Fruit fly (Drosophila melanogaster) whole organism, embryonic: ENCODE results near the gene Grip75.

Experiments used
- Abd-B ChIP-seq: fragments of 200-800 bp; sonication (Bioruptor generic); optimal IDR thresholded peaks from 2 replicates; lab custom pipeline; 2018; ENCODE audit warnings: missing biosample characterization, mild to moderate bottlenecking, missing genetic modification characterization, moderate library complexity
- Ada2b ChIP-seq: fragments of 200-800 bp; sonication (Bioruptor generic); IDR thresholded peaks from 2 replicates; pipeline ENCODE4 v1.3.6; 2022; ENCODE audit warnings: missing biosample characterization, missing genetic modification characterization
- CG11560 ChIP-seq: fragments of 200-800 bp; sonication (Bioruptor generic); IDR thresholded peaks from 3 replicates; pipeline ENCODE4 v1.3.6; 2022; ENCODE audit warnings: missing biosample characterization, missing genetic modification characterization
- CG11695 ChIP-seq: fragments of 200-800 bp; sonication (Bioruptor generic); IDR thresholded peaks from 3 replicates; pipeline ENCODE4 v1.3.6; 2022; ENCODE audit warnings: missing biosample characterization, missing genetic modification characterization
- CG12071 ChIP-seq: fragments of 200-800 bp; sonication (Bioruptor generic); optimal IDR thresholded peaks from 3 replicates; lab custom pipeline; 2018; ENCODE audit warnings: missing biosample characterization, mild to moderate bottlenecking, missing genetic modification characterization
- CG1233 ChIP-seq: fragments of 200-800 bp; sonication (Bioruptor generic); optimal IDR thresholded peaks from 4 replicates; lab custom pipeline; 2018; ENCODE audit warnings: missing biosample characterization, mild to moderate bottlenecking, missing genetic modification characterization
- CG14860 ChIP-seq: fragments of 200-800 bp; sonication (Bioruptor generic); IDR thresholded peaks from 3 replicates; pipeline ENCODE4 v1.3.6; 2022; ENCODE audit warnings: missing biosample characterization, missing genetic modification characterization; ENCODE audit not compliant: partially characterized antibody
- CG1603 ChIP-seq: fragments of 200-800 bp; sonication (Bioruptor generic); optimal IDR thresholded peaks from 2 replicates; lab custom pipeline; 2019; ENCODE audit warnings: missing biosample characterization, mild to moderate bottlenecking, missing genetic modification characterization, moderate library complexity
- CG17829 ChIP-seq: fragments of 200-800 bp; optimal IDR thresholded peaks from 2 replicates; lab custom pipeline; 2019; ENCODE audit warnings: missing biosample characterization, mild to moderate bottlenecking, missing genetic modification characterization, moderate library complexity
- CG18764 ChIP-seq: fragments of 200-800 bp; sonication (Bioruptor generic); optimal IDR thresholded peaks from 3 replicates; lab custom pipeline; 2016; ENCODE audit warnings: missing biosample characterization, missing genetic modification characterization
- CG2120 ChIP-seq: fragments of 200-800 bp; sonication (Bioruptor generic); optimal IDR thresholded peaks from 3 replicates; lab custom pipeline; 2016; ENCODE audit warnings: missing biosample characterization, missing genetic modification characterization
- CG2199 ChIP-seq: fragments of 200-800 bp; sonication (Bioruptor generic); IDR thresholded peaks from 3 replicates; pipeline ENCODE4 v1.3.6; 2022; ENCODE audit warnings: missing biosample characterization, missing genetic modification characterization
- CG2712 ChIP-seq: fragments of 200-800 bp; optimal IDR thresholded peaks from 3 replicates; lab custom pipeline; 2019; ENCODE audit warnings: missing biosample characterization, mild to moderate bottlenecking, missing genetic modification characterization, moderate library complexity
- CG2875 ChIP-seq: fragments of 200-800 bp; sonication (Bioruptor generic); optimal IDR thresholded peaks from 2 replicates; lab custom pipeline; 2017; ENCODE audit warnings: missing biosample characterization, mild to moderate bottlenecking, missing genetic modification characterization, missing genetic modification reagents
- CG3163 ChIP-seq: fragments of 200-800 bp; sonication (Bioruptor generic); optimal IDR thresholded peaks from 3 replicates; lab custom pipeline; 2016; ENCODE audit warnings: missing biosample characterization, missing genetic modification characterization
- CG32532 ChIP-seq: fragments of 200-800 bp; sonication (Bioruptor generic); IDR thresholded peaks from 2 replicates; pipeline ENCODE4 v1.3.6; 2022; ENCODE audit warnings: missing biosample characterization, missing genetic modification characterization
- CG4282 ChIP-seq: fragments of 200-800 bp; sonication (Bioruptor generic); optimal IDR thresholded peaks from 2 replicates; lab custom pipeline; 2016; ENCODE audit warnings: missing biosample characterization, missing genetic modification characterization
- CG6272 ChIP-seq: fragments of 200-800 bp; sonication (Bioruptor generic); IDR thresholded peaks from 2 replicates; pipeline ENCODE4 v1.3.6; 2022; ENCODE audit warnings: missing biosample characterization, missing genetic modification characterization
- CG8765 ChIP-seq: fragments of 200-800 bp; sonication (Bioruptor generic); IDR thresholded peaks from 2 replicates; pipeline ENCODE4 v1.3.6; 2022; ENCODE audit warnings: missing biosample characterization, missing genetic modification characterization
- CG8924 ChIP-seq: fragments of 200-800 bp; optimal IDR thresholded peaks from 3 replicates; lab custom pipeline; 2019; ENCODE audit warnings: missing biosample characterization, mild to moderate bottlenecking, missing genetic modification characterization, moderate library complexity
- Dip3 ChIP-seq: fragments of 200-800 bp; sonication (Bioruptor generic); optimal IDR thresholded peaks from 3 replicates; lab custom pipeline; 2016; ENCODE audit warnings: missing biosample characterization, missing genetic modification characterization
- Ets97D ChIP-seq: fragments of 200-800 bp; sonication (Bioruptor generic); optimal IDR thresholded peaks from 3 replicates; lab custom pipeline; 2016; ENCODE audit warnings: missing biosample characterization, missing genetic modification characterization
- Fer1 ChIP-seq: fragments of 200-800 bp; sonication (Bioruptor generic); optimal IDR thresholded peaks from 2 replicates; lab custom pipeline; 2017; ENCODE audit warnings: missing biosample characterization, mild to moderate bottlenecking, missing genetic modification characterization
- HLH3B ChIP-seq: fragments of 200-800 bp; sonication (Bioruptor generic); IDR thresholded peaks from 2 replicates; pipeline ENCODE4 v1.3.6; 2022; ENCODE audit warnings: missing biosample characterization, missing genetic modification characterization
- Hr78 ChIP-seq, 2 experiments: fragments of 200-800 bp in 1 of 2; fragments of >200 bp in 1 of 2; sonication (Bioruptor generic) in 1 of 2; optimal IDR thresholded peaks; 2 replicates each; lab custom pipeline; 2017 to 2019; ENCODE audit warnings: missing biosample characterization in 2 of 2, missing genetic modification characterization in 2 of 2, mild to moderate bottlenecking in 1 of 2, moderate library complexity in 1 of 2
- Jarid2 ChIP-seq: fragments of 200-800 bp; sonication (Bioruptor generic); optimal IDR thresholded peaks from 3 replicates; lab custom pipeline; 2017; ENCODE audit warnings: mild to moderate bottlenecking, missing biosample characterization, missing genetic modification reagents, missing genetic modification characterization
- NfI ChIP-seq: fragments of 200-800 bp; sonication (Bioruptor generic); optimal IDR thresholded peaks from 3 replicates; lab custom pipeline; 2018; ENCODE audit warnings: missing biosample characterization, mild to moderate bottlenecking, missing genetic modification characterization, moderate library complexity
- Poxn ChIP-seq: fragments of 200-800 bp; sonication (Bioruptor generic); IDR thresholded peaks from 2 replicates; pipeline ENCODE4 v1.3.6; 2022; ENCODE audit warnings: missing biosample characterization, missing genetic modification characterization
- Stat92E ChIP-seq, 3 experiments: fragments of >200 bp in 2 of 3; fragments of 200-800 bp in 1 of 3; sonication (Bioruptor generic) in 1 of 3; optimal IDR thresholded peaks; 2 replicates each; lab custom pipeline; 2017 to 2019; ENCODE audit warnings: missing biosample characterization in 3 of 3, missing genetic modification characterization in 3 of 3, mild to moderate bottlenecking in 1 of 3, moderate library complexity in 1 of 3
- br ChIP-seq: fragments of >200 bp; optimal IDR thresholded peaks from 2 replicates; lab custom pipeline; 2017
- cad ChIP-seq: fragments of >200 bp; optimal IDR thresholded peaks from 2 replicates; lab custom pipeline; 2017; ENCODE audit warnings: missing biosample characterization, missing genetic modification characterization
- ci ChIP-seq: fragments of 200-800 bp; sonication (Bioruptor generic); IDR thresholded peaks from 3 replicates; pipeline ENCODE4 v1.3.6; 2022; ENCODE audit warnings: missing biosample characterization, missing genetic modification characterization
- dmrt11E ChIP-seq: fragments of 200-800 bp; sonication (Bioruptor generic); optimal IDR thresholded peaks from 3 replicates; lab custom pipeline; 2018; ENCODE audit warnings: missing biosample characterization, mild to moderate bottlenecking, missing genetic modification characterization, moderate library complexity
- exex ChIP-seq: fragments of 200-800 bp; sonication (Bioruptor generic); optimal IDR thresholded peaks from 4 replicates; lab custom pipeline; 2018; ENCODE audit warnings: missing biosample characterization, mild to moderate bottlenecking, missing genetic modification characterization, moderate library complexity
- grn ChIP-seq: fragments of 200-800 bp; sonication (Bioruptor generic); optimal IDR thresholded peaks from 3 replicates; lab custom pipeline; 2017; ENCODE audit warnings: missing biosample characterization, missing genetic modification characterization
- pfk ChIP-seq: fragments of 200-800 bp; sonication (Bioruptor generic); optimal IDR thresholded peaks from 2 replicates; lab custom pipeline; 2018; ENCODE audit warnings: missing biosample characterization, mild to moderate bottlenecking, missing genetic modification characterization, moderate library complexity
- pzg ChIP-seq: fragments of 200-800 bp; sonication (Bioruptor generic); optimal IDR thresholded peaks from 3 replicates; lab custom pipeline; 2018; ENCODE audit warnings: missing biosample characterization, mild to moderate bottlenecking, missing genetic modification characterization, moderate library complexity
- row ChIP-seq: fragments of 200-800 bp; sonication (Bioruptor generic); IDR thresholded peaks from 3 replicates; pipeline ENCODE4 v1.3.6; 2022; ENCODE audit warnings: missing biosample characterization, missing genetic modification characterization
- sc ChIP-seq, 3 experiments: fragments of >200 bp in 2 of 3; fragments of 200-800 bp in 1 of 3; sonication (Bioruptor generic) in 1 of 3; optimal IDR thresholded peaks; 2 replicates in 2 of 3; 3 replicates in 1 of 3; lab custom pipeline; 2017; ENCODE audit warnings: mild to moderate bottlenecking in 1 of 3, missing biosample characterization in 1 of 3, missing genetic modification characterization in 1 of 3, missing genetic modification reagents in 1 of 3
- sens ChIP-seq: fragments of 200-800 bp; sonication (Bioruptor generic); peaks from one replicate; lab custom pipeline; 2016; ENCODE audit warnings: missing biosample characterization, missing genetic modification characterization
- sug ChIP-seq: fragments of 200-800 bp; optimal IDR thresholded peaks from 2 replicates; lab custom pipeline; 2019; ENCODE audit warnings: missing biosample characterization, mild to moderate bottlenecking, missing genetic modification characterization, moderate library complexity
- vvl ChIP-seq: fragments of 200-800 bp; sonication (Bioruptor generic); IDR thresholded peaks from 2 replicates; pipeline ENCODE4 v1.3.6; 2022; ENCODE audit warnings: missing biosample characterization, missing genetic modification characterization

Grip75 gene

DNA sequence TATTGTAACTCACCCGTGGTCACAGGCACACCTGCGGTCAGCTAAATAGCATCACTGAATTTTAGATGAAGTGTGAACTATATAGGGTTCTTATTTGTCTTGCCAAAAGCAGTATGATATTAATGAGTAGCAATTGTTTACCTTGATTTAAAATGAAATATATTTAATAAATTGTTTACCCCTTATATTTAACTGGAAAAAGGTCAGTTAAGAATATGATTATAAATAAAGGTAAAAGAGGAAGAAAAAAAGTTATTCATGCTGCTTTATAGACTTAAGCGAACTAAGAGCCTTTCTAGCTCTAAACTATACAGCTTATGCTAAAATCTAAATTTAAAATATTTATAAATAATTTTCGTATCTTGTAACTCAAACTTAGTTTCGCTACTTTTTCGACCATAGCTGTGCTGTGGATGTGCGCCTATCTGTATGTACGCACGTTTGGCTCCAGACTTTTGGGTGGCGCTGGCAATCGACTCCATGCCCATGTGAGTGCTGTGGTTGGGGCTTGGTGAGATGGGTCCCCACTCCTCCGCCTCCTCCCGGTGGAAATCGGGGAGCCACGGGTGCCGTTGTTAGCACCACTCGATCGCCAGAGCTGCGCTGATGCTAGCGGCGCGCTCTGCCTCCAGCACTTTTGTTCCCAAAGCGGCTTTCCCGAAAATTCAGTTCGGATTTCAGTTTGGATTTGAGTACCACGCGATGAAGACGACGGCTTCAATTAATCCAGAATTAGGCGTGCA, 40.9 kb upstream of the Grip75 start, which contains the start of gene loh (continued):
- TF ChIP-seq CG2120 (GFP tag; lab: Kevin White, UChicago): peak; percentile 6
- TF ChIP-seq Hr78 (GFP tag; optimal IDR thresholded peaks at IDR 0.05; lab: Kevin White, UChicago): no peak
- TF ChIP-seq, all 482 proteins: peak for 144

DNA sequence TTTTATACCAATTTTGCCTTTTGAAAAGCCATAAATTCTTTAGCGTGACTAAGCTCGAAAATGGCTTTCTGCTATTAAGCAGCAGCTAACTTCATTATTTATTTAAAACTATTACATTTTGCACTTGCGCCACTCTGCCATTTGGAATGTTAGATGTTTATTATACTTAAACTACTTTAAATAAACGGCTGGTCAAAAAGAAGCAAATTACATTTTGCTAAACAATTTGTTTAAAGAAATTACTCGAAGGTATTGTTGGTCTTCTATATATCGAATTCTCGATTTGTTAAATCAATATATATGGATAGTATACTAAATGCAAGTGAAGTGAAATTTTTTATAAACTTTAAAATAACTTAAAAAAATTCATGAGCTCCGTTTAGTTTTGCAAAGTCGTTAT, 30.8 kb upstream of the Grip75 start, which contains the start of gene ppk10:
TSS of gene ppk10 (minus strand) at position 101 of the 400 bp plus-strand sequence.
- TF ChIP-seq sc (optimal IDR thresholded peaks at IDR 0.05; lab: Kevin White, UChicago) (no peak), sc (GFP tag; optimal IDR thresholded peaks at IDR 0.05; lab: Kevin White, UChicago) (no peak), CG1233 (no peak), CG2875 (no peak), CG6272 (GFP tag; lab: Robert Waterston, UW) (no peak), CG18764 (GFP tag; lab: Kevin White, UChicago) (no peak), grn (GFP tag; lab: Kevin White, UChicago) (no peak), CG2712 (no peak), row (no peak), CG4282 (GFP tag; lab: Kevin White, UChicago) (no peak)
- TF ChIP-seq, all 482 proteins: peak for 0

DNA sequence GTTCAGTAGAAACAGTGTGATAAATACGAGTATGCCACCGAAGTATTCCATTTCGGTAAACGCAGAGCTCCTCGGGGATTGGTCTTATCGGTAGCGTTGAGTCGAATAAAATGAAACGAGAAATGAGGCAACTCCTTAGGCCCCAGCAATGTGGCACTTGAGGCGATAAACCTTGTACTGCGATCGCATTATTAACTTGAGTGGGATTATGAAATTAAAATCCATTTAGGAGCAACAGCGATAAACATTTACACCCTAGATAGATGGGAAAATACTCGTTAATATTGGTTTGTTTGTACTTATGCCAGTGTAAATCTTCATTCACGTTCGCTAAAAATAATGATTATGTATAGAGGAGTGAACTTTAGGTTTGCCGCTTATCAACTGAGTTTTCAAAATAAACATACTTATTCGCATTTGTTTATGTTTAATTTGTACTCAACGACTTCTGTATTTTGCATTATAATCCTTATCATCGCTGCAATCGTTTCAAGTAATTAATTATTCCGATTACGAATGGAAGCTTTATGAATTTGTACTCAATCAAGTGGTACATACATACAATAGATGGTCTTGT, 27.1 kb upstream of the Grip75 start:
- TF ChIP-seq CG2199 (GFP tag; lab: Robert Waterston, UW) (0 out of 3 replicates have a peak, but pooled peaks have one; percentile 56), sug (tag; lab: Kevin White, UChicago) (peak; percentile 75), exex (tag; lab: Kevin White, UChicago) (peak; percentile 80), row (no peak)

DNA sequence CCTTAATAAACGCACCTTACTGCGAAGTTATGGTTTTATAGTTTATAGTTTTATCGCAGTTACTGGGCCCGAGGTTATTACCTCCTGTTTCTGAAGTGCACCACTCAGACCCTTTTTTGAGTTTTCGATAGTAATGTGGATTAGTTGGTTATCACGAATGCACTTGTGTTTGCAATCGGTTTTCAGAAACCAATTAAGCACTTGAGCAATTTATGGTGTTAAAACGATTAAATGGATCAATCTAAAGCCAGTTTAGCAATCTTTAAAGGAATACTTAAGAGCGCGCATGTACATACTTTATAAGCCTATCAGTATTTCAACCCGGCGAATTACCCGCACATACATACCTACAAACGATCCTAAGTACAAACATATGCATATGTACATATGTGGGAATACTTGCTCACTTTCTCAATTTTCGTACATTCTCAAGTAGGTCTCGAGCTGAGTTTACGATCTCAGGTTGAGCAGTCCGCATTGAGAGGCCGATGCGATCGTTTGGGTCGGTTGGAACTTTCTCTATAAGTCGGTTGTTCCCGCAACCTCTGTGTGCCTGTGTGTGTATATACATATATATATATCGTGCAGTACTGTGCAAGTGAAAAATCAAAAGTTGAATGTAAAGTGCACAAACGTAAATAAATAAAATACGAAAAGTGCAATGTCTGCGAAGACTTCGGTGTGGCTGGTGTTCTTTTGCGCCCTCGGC, 25.8 kb upstream of the Grip75 start, which contains the start of the genes LManI and LManII:
TSS of gene LManI (minus strand) at position 51 of the 709 bp plus-strand sequence.
TSS of gene LManII (plus strand) at position 468 of the 709 bp plus-strand sequence.
- TF ChIP-seq Dip3 (GFP tag; lab: Kevin White, UChicago): no peak
- TF ChIP-seq vvl (GFP tag; lab: Robert Waterston, UW): no peak
- no peak for TF ChIP-seq pfk (GFP tag; lab: Kevin White, UChicago)
- no peak for TF ChIP-seq pzg (GFP tag; lab: Kevin White, UChicago)
- TF ChIP-seq CG1603 (tag; lab: Kevin White, UChicago): no peak
- no peak for TF ChIP-seq HLH3B (GFP tag; lab: Robert Waterston, UW)
- no peak for TF ChIP-seq Ets97D (GFP tag; lab: Kevin White, UChicago)
- no peak for TF ChIP-seq CG11560 (tag; lab: Robert Waterston, UW)
- TF ChIP-seq CG8924 (tag; lab: Kevin White, UChicago): no peak
- no peak for TF ChIP-seq Poxn (GFP tag; lab: Robert Waterston, UW)
- TF ChIP-seq CG3163 (GFP tag; lab: Kevin White, UChicago): no peak
- TF ChIP-seq Fer1 (GFP tag; lab: Kevin White, UChicago): no peak
- no peak for TF ChIP-seq CG14860 (GFP tag; lab: Robert Waterston, UW)
- no peak for TF ChIP-seq CG12071
- TF ChIP-seq Abd-B: no peak
- peak; percentile 68 for TF ChIP-seq exex (tag; lab: Kevin White, UChicago)
- TF ChIP-seq Jarid2 (GFP tag; lab: Kevin White, UChicago): peak; percentile 74
- TF ChIP-seq ci: no peak
- no peak for TF ChIP-seq dmrt11E (tag; lab: Kevin White, UChicago)
- TF ChIP-seq Ada2b (GFP tag; lab: Robert Waterston, UW): no peak
- TF ChIP-seq CG8765 (GFP tag; lab: Robert Waterston, UW): no peak
- no peak for TF ChIP-seq CG32532 (GFP tag; lab: Robert Waterston, UW)
- no peak for TF ChIP-seq NfI (GFP tag; lab: Kevin White, UChicago)
- TF ChIP-seq sens: no peak
- TF ChIP-seq br (lab: Kevin White, UChicago): no peak
- peak; percentile 80 for TF ChIP-seq CG17829
- no peak for TF ChIP-seq CG11695 (GFP tag; lab: Robert Waterston, UW)
- peak in 1 of 3 experiments; percentile 19 for TF ChIP-seq Stat92E (GFP tag; optimal IDR thresholded peaks at IDR 0.05; lab: Kevin White, UChicago)
- TF ChIP-seq cad (GFP tag; lab: Kevin White, UChicago): peak; percentile 16
